Worm (Caenorhabditis elegans): ENCODE measurements around the gene piga-1.

Gene piga-1

ce11 chrII:8610585-8610984 lies 50.9 kb downstream of the piga-1 start:
- TF ChIP-seq tab-1 (GFP tag; IDR thresholded peaks at IDR 0.05) (no peak), med-1 (GFP tag; optimal IDR thresholded peaks at IDR 0.05; ENCODE audit: insufficient read depth) (no peak), ztf-29 (GFP tag; IDR thresholded peaks at IDR 0.05) (no peak), ref-1 (GFP tag; conservative IDR thresholded peaks at IDR 0.05) (no peak), ztf-23 (GFP tag; IDR thresholded peaks at IDR 0.05) (no peak), cog-1 (tag; optimal IDR thresholded peaks at IDR 0.05) (no peak), flt-1 (GFP tag; IDR thresholded peaks at IDR 0.05) (no peak), klf-2 (GFP tag; conservative IDR thresholded peaks at IDR 0.05) (no peak), T22C8.4 (GFP tag; IDR thresholded peaks at IDR 0.05) (no peak)

- TF ChIP-seq flt-1 (GFP tag; IDR thresholded peaks at IDR 0.05) (no peak), med-1 (GFP tag; optimal IDR thresholded peaks at IDR 0.05; ENCODE audit: insufficient read depth) (no peak), ztf-23 (GFP tag; IDR thresholded peaks at IDR 0.05) (no peak), ztf-29 (GFP tag; IDR thresholded peaks at IDR 0.05) (no peak), klf-2 (GFP tag; conservative IDR thresholded peaks at IDR 0.05) (no peak), cog-1 (tag; optimal IDR thresholded peaks at IDR 0.05) (no peak)
Observed at ce11 chrII:8610085-8610484, 51.4 kb downstream of the piga-1 start, which contains the start of gene F28C6.9. Gene F28C6.9 (minus strand): TSS chrII:8610185.
